Worm (Caenorhabditis elegans) whole organism, L1 larva: ENCODE measurements around the gene F19H6.5.

Source experiments
- fkh-4 ChIP-seq: sonication (generic microtip); optimal IDR thresholded peaks from 2 replicates; lab custom pipeline; 2016; ENCODE audit warnings: missing compliant biosample characterization, missing genetic modification characterization, borderline replicate concordance
- nhr-28 ChIP-seq: fragments of 150-350 bp; optimal IDR thresholded peaks from 2 replicates; lab custom pipeline; 2014; ENCODE audit warnings: missing biosample characterization, missing genetic modification characterization
- nhr-77 ChIP-seq: fragments of 150-350 bp; optimal IDR thresholded peaks from 2 replicates; lab custom pipeline; 2014; ENCODE audit warnings: missing biosample characterization, missing genetic modification characterization
- tbx-2 ChIP-seq: sonication (generic microtip); optimal IDR thresholded peaks from 2 replicates; lab custom pipeline; 2016; ENCODE audit warnings: missing genetic modification characterization, missing compliant biosample characterization

DNA sequence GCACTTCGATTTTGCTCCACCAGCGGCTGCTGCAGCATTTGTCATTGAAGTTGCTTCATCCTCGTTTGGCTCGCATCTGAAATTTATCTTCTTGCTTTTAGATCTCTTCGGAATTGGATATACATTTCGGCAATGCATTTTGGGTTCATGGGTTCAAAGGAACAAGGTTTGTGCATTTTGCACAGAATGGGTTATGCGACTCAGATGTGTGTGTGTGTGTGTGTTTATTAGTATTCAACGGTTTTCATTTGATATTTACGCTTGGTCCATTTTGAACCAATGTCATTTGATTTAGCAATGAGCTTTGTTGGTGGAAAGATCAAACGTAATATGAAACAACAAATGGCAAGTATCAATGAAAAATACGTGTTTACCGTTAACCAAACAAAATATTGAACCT, 11.1 kb upstream of the F19H6.5 start:
- TF ChIP-seq nhr-28 (tag; lab: Kevin White, UChicago), result no peak
- no peak for TF ChIP-seq nhr-77 (tag; lab: Kevin White, UChicago)
- no peak for TF ChIP-seq fkh-4 (tag; lab: Kevin White, UChicago)
- TF ChIP-seq tbx-2 (tag; lab: Kevin White, UChicago), result no peak
